Worm (Caenorhabditis elegans) whole organism, L2 larva: Measurements from ENCODE around the gene Y41D4B.24.
A peak's percentile ranks its signal among the peaks of the same experiment; 100 is the strongest.

Experiments
- C34F6.9 ChIP-seq: fragments of 150-350 bp; optimal IDR thresholded peaks from 2 replicates; lab custom pipeline; 2014; ENCODE audit warnings: missing biosample characterization, missing genetic modification characterization
- F13H6.1 ChIP-seq: sonication (generic microtip); optimal IDR thresholded peaks from 2 replicates; lab custom pipeline; 2016; ENCODE audit warnings: missing genetic modification characterization, missing compliant biosample characterization
- R02D3.7 ChIP-seq: fragments of 150-350 bp; optimal IDR thresholded peaks from 2 replicates; lab custom pipeline; 2014; ENCODE audit warnings: missing biosample characterization, missing genetic modification characterization
- Y55F3AM.14 ChIP-seq: fragments of 200-800 bp; sonication (Bioruptor generic); optimal IDR thresholded peaks from 2 replicates; lab custom pipeline; 2018; ENCODE audit warnings: mild to moderate bottlenecking, missing genetic modification characterization, missing compliant biosample characterization
- ZK546.5 ChIP-seq: sonication (generic microtip); optimal IDR thresholded peaks from 2 replicates; lab custom pipeline; 2017; ENCODE audit warnings: missing biosample characterization, missing genetic modification characterization
- alr-1 ChIP-seq: fragments of 150-350 bp; optimal IDR thresholded peaks from 2 replicates; lab custom pipeline; 2014; ENCODE audit warnings: missing biosample characterization, missing genetic modification characterization
- aly-2 ChIP-seq: fragments of 150-350 bp; optimal IDR thresholded peaks from 2 replicates; lab custom pipeline; 2014; ENCODE audit warnings: missing biosample characterization, missing genetic modification characterization
- ama-1 ChIP-seq: fragments of 150-350 bp; optimal IDR thresholded peaks from 2 replicates; lab custom pipeline; 2018; ENCODE audit warnings: inconsistent platforms
- blmp-1 ChIP-seq: sonication (generic microtip); optimal IDR thresholded peaks from 2 replicates; lab custom pipeline; 2017; ENCODE audit warnings: missing genetic modification characterization, mild to moderate bottlenecking, missing compliant biosample characterization, antibody characterized with exemption, moderate library complexity; ENCODE audit not compliant: insufficient read depth
- ceh-16 ChIP-seq: fragments of 150-350 bp; optimal IDR thresholded peaks from 2 replicates; lab custom pipeline; 2014; ENCODE audit warnings: missing biosample characterization, missing genetic modification characterization
- ceh-82 ChIP-seq: fragments of 150-350 bp; optimal IDR thresholded peaks from 2 replicates; lab custom pipeline; 2014; ENCODE audit warnings: missing biosample characterization, missing genetic modification characterization
- crh-2 ChIP-seq: sonication (generic microtip); optimal IDR thresholded peaks from 2 replicates; lab custom pipeline; 2017; ENCODE audit warnings: missing biosample characterization, missing genetic modification characterization
- dmd-4 ChIP-seq: sonication (generic microtip); optimal IDR thresholded peaks from 2 replicates; lab custom pipeline; 2017; ENCODE audit warnings: missing biosample characterization, missing genetic modification characterization
- egl-27 ChIP-seq: sonication (generic microtip); optimal IDR thresholded peaks from 3 replicates; lab custom pipeline; 2017; ENCODE audit warnings: missing biosample characterization, missing genetic modification reagents, missing genetic modification characterization
- elt-1 ChIP-seq: fragments of 150-350 bp; optimal IDR thresholded peaks from 2 replicates; lab custom pipeline; 2014; ENCODE audit warnings: missing biosample characterization, missing genetic modification characterization
- elt-3 ChIP-seq: sonication (generic microtip); optimal IDR thresholded peaks from 2 replicates; lab custom pipeline; 2017; ENCODE audit warnings: missing biosample characterization, missing genetic modification characterization
- fos-1 ChIP-seq: fragments of 150-350 bp; optimal IDR thresholded peaks from 2 replicates; lab custom pipeline; 2014; ENCODE audit warnings: missing biosample characterization, missing genetic modification characterization
- gmeb-1 ChIP-seq: fragments of 150-350 bp; optimal IDR thresholded peaks from 2 replicates; lab custom pipeline; 2014; ENCODE audit warnings: missing biosample characterization, missing genetic modification characterization
- lin-11 ChIP-seq: fragments of 150-350 bp; sonication (generic microtip); optimal IDR thresholded peaks from 2 replicates; lab custom pipeline; 2014; ENCODE audit warnings: missing biosample characterization, missing genetic modification characterization, inconsistent platforms, mixed read lengths
- lin-13 ChIP-seq: fragments of 150-350 bp; optimal IDR thresholded peaks from 2 replicates; lab custom pipeline; 2014; ENCODE audit warnings: missing biosample characterization, missing genetic modification reagents, missing genetic modification characterization
- lin-39 ChIP-seq: fragments of 150-350 bp; optimal IDR thresholded peaks from 2 replicates; lab custom pipeline; 2014; ENCODE audit warnings: missing biosample characterization, missing genetic modification reagents, missing genetic modification characterization
- lsy-2 ChIP-seq, 2 experiments: fragments of 150-350 bp in 1 of 2; sonication (generic microtip) in 1 of 2; optimal IDR thresholded peaks; 2 replicates each; lab custom pipeline; 2014 to 2017; ENCODE audit warnings: missing biosample characterization in 2 of 2, missing genetic modification characterization in 2 of 2
- mab-5 ChIP-seq: fragments of 150-350 bp; optimal IDR thresholded peaks from 2 replicates; lab custom pipeline; 2014; ENCODE audit warnings: missing biosample characterization, missing genetic modification characterization
- mbf-1 ChIP-seq: sonication (generic microtip); optimal IDR thresholded peaks from 2 replicates; lab custom pipeline; 2017; ENCODE audit warnings: missing biosample characterization, missing genetic modification characterization
- mdl-1 ChIP-seq, 2 experiments: fragments of 150-350 bp in 1 of 2; sonication (generic microtip) in 1 of 2; optimal IDR thresholded peaks; 2 replicates each; lab custom pipeline; 2017; ENCODE audit warnings: missing biosample characterization in 2 of 2, missing genetic modification characterization in 2 of 2
- nhr-10 ChIP-seq: sonication (generic microtip); optimal IDR thresholded peaks from 2 replicates; lab custom pipeline; 2017; ENCODE audit warnings: missing biosample characterization, missing genetic modification characterization
- nhr-11 ChIP-seq: fragments of 150-350 bp; optimal IDR thresholded peaks from 2 replicates; lab custom pipeline; 2014; ENCODE audit warnings: missing biosample characterization, missing genetic modification characterization
- nhr-12 ChIP-seq: fragments of 150-350 bp; optimal IDR thresholded peaks from 2 replicates; lab custom pipeline; 2014; ENCODE audit warnings: missing biosample characterization, missing genetic modification characterization
- nhr-129 ChIP-seq: fragments of 150-350 bp; optimal IDR thresholded peaks from 2 replicates; lab custom pipeline; 2014; ENCODE audit warnings: missing biosample characterization, missing genetic modification characterization
- nhr-21 ChIP-seq: fragments of 150-350 bp; optimal IDR thresholded peaks from 2 replicates; lab custom pipeline; 2014; ENCODE audit warnings: missing biosample characterization, missing genetic modification characterization
- nhr-23 ChIP-seq: fragments of 150-350 bp; optimal IDR thresholded peaks from 2 replicates; lab custom pipeline; 2014; ENCODE audit warnings: missing biosample characterization, missing genetic modification reagents, missing genetic modification characterization
- nhr-237 ChIP-seq: fragments of 150-350 bp; optimal IDR thresholded peaks from 2 replicates; lab custom pipeline; 2014; ENCODE audit warnings: missing biosample characterization, missing genetic modification characterization
- nhr-25 ChIP-seq: fragments of 150-350 bp; sonication (generic microtip); optimal IDR thresholded peaks from 3 replicates; lab custom pipeline; 2014; ENCODE audit warnings: missing biosample characterization, missing genetic modification characterization
- nhr-6 ChIP-seq: fragments of 150-350 bp; optimal IDR thresholded peaks from 2 replicates; lab custom pipeline; 2014; ENCODE audit warnings: missing biosample characterization, missing genetic modification characterization
- nhr-77 ChIP-seq: fragments of 150-350 bp; optimal IDR thresholded peaks from 2 replicates; lab custom pipeline; 2014; ENCODE audit warnings: missing biosample characterization, missing genetic modification characterization
- peb-1 ChIP-seq: fragments of 150-350 bp; optimal IDR thresholded peaks from 2 replicates; lab custom pipeline; 2014; ENCODE audit warnings: missing biosample characterization, missing genetic modification characterization
- sem-4 ChIP-seq: fragments of 150-350 bp; optimal IDR thresholded peaks from 2 replicates; lab custom pipeline; 2014; ENCODE audit warnings: missing biosample characterization, missing genetic modification reagents, missing genetic modification characterization
- skn-1 ChIP-seq: sonication (generic microtip); optimal IDR thresholded peaks from 2 replicates; lab custom pipeline; 2017; ENCODE audit warnings: missing biosample characterization, missing genetic modification characterization
- sma-3 ChIP-seq: sonication (generic microtip); optimal IDR thresholded peaks from 2 replicates; lab custom pipeline; 2016; ENCODE audit warnings: missing genetic modification reagents, missing genetic modification characterization, missing compliant biosample characterization
- sma-9 ChIP-seq, 2 experiments: fragments of 150-350 bp in 1 of 2; sonication (generic microtip) in 1 of 2; optimal IDR thresholded peaks; 2 replicates each; lab custom pipeline; 2014 to 2016; ENCODE audit warnings: missing genetic modification characterization in 2 of 2, mild to moderate bottlenecking in 1 of 2, missing biosample characterization in 1 of 2, missing compliant biosample characterization in 1 of 2, missing genetic modification reagents in 1 of 2, moderate library complexity in 1 of 2
- snpc-4 ChIP-seq: fragments of 150-350 bp; optimal IDR thresholded peaks from 2 replicates; lab custom pipeline; 2014; ENCODE audit warnings: missing biosample characterization, missing genetic modification characterization
- unc-39 ChIP-seq: fragments of 150-350 bp; optimal IDR thresholded peaks from 2 replicates; lab custom pipeline; 2014; ENCODE audit warnings: missing biosample characterization, missing genetic modification characterization
- unc-55 ChIP-seq: fragments of 150-350 bp; sonication (generic microtip); optimal IDR thresholded peaks from 3 replicates; lab custom pipeline; 2014; ENCODE audit warnings: missing biosample characterization, missing genetic modification reagents, missing genetic modification characterization
- unc-62 ChIP-seq: fragments of 150-350 bp; optimal IDR thresholded peaks from 2 replicates; lab custom pipeline; 2014; ENCODE audit warnings: missing biosample characterization, missing genetic modification reagents, missing genetic modification characterization
- zag-1 ChIP-seq: fragments of 150-350 bp; optimal IDR thresholded peaks from 2 replicates; lab custom pipeline; 2014; ENCODE audit warnings: missing biosample characterization, missing genetic modification characterization
- ztf-1 ChIP-seq: fragments of 200-800 bp; sonication (Bioruptor generic); conservative IDR thresholded peaks from 2 replicates; pipeline ENCODE4 v1.3.6; 2022; ENCODE audit warnings: missing genetic modification characterization, missing compliant biosample characterization
- ztf-11 ChIP-seq: sonication (generic microtip); optimal IDR thresholded peaks from 2 replicates; lab custom pipeline; 2017; ENCODE audit warnings: missing biosample characterization, missing genetic modification characterization
- ztf-4 ChIP-seq: fragments of 150-350 bp; optimal IDR thresholded peaks from 2 replicates; lab custom pipeline; 2014; ENCODE audit warnings: missing biosample characterization, missing genetic modification characterization

The Y41D4B.24 gene

DNA sequence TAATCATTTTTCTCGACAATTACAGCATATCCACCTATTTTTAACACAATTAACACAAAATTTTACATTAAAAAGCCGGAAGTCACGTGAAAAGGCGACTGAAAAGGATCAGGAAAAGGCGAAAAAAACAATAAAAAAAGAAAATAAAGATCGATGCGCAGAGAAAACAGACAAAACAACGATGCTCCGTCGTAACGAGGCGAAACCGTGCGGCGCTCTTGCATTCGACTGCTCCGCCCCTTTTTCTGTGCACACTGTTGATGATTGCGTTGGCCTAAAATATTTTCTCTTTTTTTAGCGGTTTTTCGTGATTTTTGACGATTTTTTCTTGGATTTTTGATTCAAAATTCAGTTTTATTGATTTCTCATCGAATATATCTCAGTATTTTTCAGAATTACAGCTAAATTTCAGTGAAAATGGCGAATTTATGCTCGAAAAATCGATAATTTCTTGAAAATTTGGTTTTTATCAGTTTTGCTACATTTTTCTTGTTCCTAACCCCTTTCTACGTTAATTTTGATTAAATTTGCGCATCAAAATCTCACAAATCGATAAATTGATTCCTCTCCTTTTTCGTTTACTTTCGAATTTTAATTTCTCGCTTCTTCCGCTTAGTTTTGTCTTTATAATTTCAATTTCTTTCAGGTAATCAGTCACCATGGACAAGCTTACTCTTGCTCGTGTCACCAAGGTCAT is 22.8 kb downstream of the Y41D4B.24 start, which contains the start of gene rps-28:
Gene rps-28, plus strand, starts transcription at position 647 of the 697 bp plus-strand sequence.
- TF ChIP-seq nhr-6 (tag; lab: Kevin White, UChicago) (peak; percentile 90), aly-2 (tag; lab: Kevin White, UChicago) (no peak), mab-5 (tag; lab: Kevin White, UChicago) (peak; percentile 96), ztf-1 (no peak), zag-1 (peak; percentile 96), crh-2 (tag; lab: Kevin White, UChicago) (peak; percentile 98), nhr-23 (tag; lab: Kevin White, UChicago) (no peak), mbf-1 (tag; lab: Kevin White, UChicago) (no peak), ama-1 (lab: Kevin White, UChicago) (peak; percentile 79), dmd-4 (tag; lab: Kevin White, UChicago) (no peak), alr-1 (tag; lab: Kevin White, UChicago) (no peak), unc-62 (GFP tag; lab: Kevin White, UChicago) (no peak), nhr-21 (tag; lab: Kevin White, UChicago) (peak; percentile 94), nhr-12 (tag; lab: Kevin White, UChicago) (no peak), nhr-10 (tag; lab: Kevin White, UChicago) (peak; percentile 52), mdl-1 (tag; optimal IDR thresholded peaks at IDR 0.05; lab: Kevin White, UChicago) (peak in 1 of 2 experiments; percentile 83), nhr-129 (tag; lab: Kevin White, UChicago) (peak; percentile 98), ZK546.5 (tag; lab: Kevin White, UChicago) (peak; percentile 79), C34F6.9 (tag; lab: Kevin White, UChicago) (peak; percentile 99), nhr-237 (tag; lab: Kevin White, UChicago) (peak; percentile 81), unc-55 (peak; percentile 99), lin-13 (GFP tag; lab: Kevin White, UChicago) (peak; percentile 98), unc-39 (tag; lab: Kevin White, UChicago) (peak; percentile 58), lin-39 (tag; lab: Kevin White, UChicago) (peak; percentile 45), sma-9 (GFP tag; optimal IDR thresholded peaks at IDR 0.05; lab: Kevin White, UChicago) (peak; percentile 97), sma-9 (tag; optimal IDR thresholded peaks at IDR 0.05; lab: Kevin White, UChicago) (no peak), ceh-16 (peak; percentile 77), elt-1 (tag; lab: Kevin White, UChicago) (no peak), peb-1 (no peak), lsy-2 (tag; optimal IDR thresholded peaks at IDR 0.05; lab: Kevin White, UChicago) (peak; percentile 89 to 96), snpc-4 (tag; lab: Kevin White, UChicago) (peak; percentile 89), skn-1 (tag; lab: Kevin White, UChicago) (peak; percentile 58), nhr-77 (tag; lab: Kevin White, UChicago) (peak; percentile 73), sma-3 (GFP tag; lab: Kevin White, UChicago) (peak; percentile 99), egl-27 (tag; lab: Kevin White, UChicago) (peak; percentile 94), gmeb-1 (peak; percentile 93), ztf-4 (peak; percentile 95), fos-1 (tag; lab: Kevin White, UChicago) (peak; percentile 97), R02D3.7 (tag; lab: Kevin White, UChicago) (peak; percentile 41), F13H6.1 (tag; lab: Kevin White, UChicago) (peak; percentile 96), Y55F3AM.14 (GFP tag; lab: Kevin White, UChicago) (peak; percentile 64), blmp-1 (tag; lab: Kevin White, UChicago) (peak; percentile 88), elt-3 (tag; lab: Kevin White, UChicago) (no peak), ceh-82 (peak; percentile 90), lin-11 (tag; lab: Kevin White, UChicago) (peak; percentile 97), nhr-25 (tag; lab: Kevin White, UChicago) (peak; percentile 97), nhr-11 (tag; lab: Kevin White, UChicago) (peak; percentile 58), sem-4 (tag; lab: Kevin White, UChicago) (peak; percentile 95), ztf-11 (tag; lab: Kevin White, UChicago) (peak; percentile 57)
